Fruit fly (Drosophila melanogaster) whole organism, embryonic: ENCODE results near the gene sob.
A peak's percentile ranks its signal among the peaks of the same experiment; 100 is the strongest.

Experiments
- Atf3 ChIP-seq: fragments of 200-800 bp; sonication (Bioruptor generic); optimal IDR thresholded peaks from 3 replicates; lab custom pipeline; 2016; ENCODE audit warnings: missing biosample characterization, missing genetic modification characterization
- CG10543 ChIP-seq: fragments of 200-800 bp; sonication (Bioruptor generic); optimal IDR thresholded peaks from 3 replicates; lab custom pipeline; 2017; ENCODE audit warnings: missing biosample characterization, mild to moderate bottlenecking, missing genetic modification characterization, moderate library complexity
- CG11085 ChIP-seq: fragments of 200-800 bp; sonication (Bioruptor generic); IDR thresholded peaks from 2 replicates; pipeline ENCODE4 v1.3.6; 2022; ENCODE audit warnings: missing biosample characterization, missing genetic modification characterization
- CG12219 ChIP-seq: fragments of 200-800 bp; sonication (Bioruptor generic); optimal IDR thresholded peaks from 3 replicates; lab custom pipeline; 2018; ENCODE audit warnings: missing biosample characterization, mild to moderate bottlenecking, missing genetic modification characterization
- CG15514 ChIP-seq: fragments of 200-800 bp; sonication (Bioruptor generic); optimal IDR thresholded peaks from 3 replicates; lab custom pipeline; 2017; ENCODE audit warnings: missing biosample characterization, missing genetic modification characterization, mild to moderate bottlenecking, moderate library complexity, missing genetic modification reagents
- CG17186 ChIP-seq: fragments of 200-800 bp; sonication (Bioruptor generic); optimal IDR thresholded peaks from 3 replicates; lab custom pipeline; 2017; ENCODE audit warnings: missing biosample characterization, missing genetic modification reagents, missing genetic modification characterization
- CG17385 ChIP-seq: fragments of 200-800 bp; sonication (Bioruptor generic); optimal IDR thresholded peaks from 3 replicates; lab custom pipeline; 2018; ENCODE audit warnings: missing biosample characterization, mild to moderate bottlenecking, missing genetic modification characterization
- CG2678 ChIP-seq: fragments of 200-800 bp; sonication (Bioruptor generic); optimal IDR thresholded peaks from 3 replicates; lab custom pipeline; 2019; ENCODE audit warnings: missing biosample characterization, mild to moderate bottlenecking, missing genetic modification characterization, moderate library complexity
- CG2712 ChIP-seq: fragments of 200-800 bp; optimal IDR thresholded peaks from 3 replicates; lab custom pipeline; 2019; ENCODE audit warnings: missing biosample characterization, mild to moderate bottlenecking, missing genetic modification characterization, moderate library complexity
- CG31224 ChIP-seq: fragments of 200-800 bp; sonication (Bioruptor generic); IDR thresholded peaks from 2 replicates; pipeline ENCODE4 v1.3.6; 2022; ENCODE audit warnings: missing biosample characterization, missing genetic modification characterization
- CG33213 ChIP-seq: fragments of 200-800 bp; sonication (Bioruptor generic); optimal IDR thresholded peaks from 3 replicates; lab custom pipeline; 2016; ENCODE audit warnings: missing biosample characterization, missing genetic modification characterization
- CG33557 ChIP-seq: fragments of 200-800 bp; sonication (Bioruptor generic); optimal IDR thresholded peaks from 2 replicates; lab custom pipeline; 2019; ENCODE audit warnings: missing biosample characterization, mild to moderate bottlenecking, missing genetic modification characterization, moderate library complexity
- CG3995 ChIP-seq: fragments of 200-800 bp; sonication (Bioruptor generic); optimal IDR thresholded peaks from 3 replicates; lab custom pipeline; 2016; ENCODE audit warnings: missing biosample characterization, missing genetic modification characterization
- CG4707 ChIP-seq: fragments of 200-800 bp; sonication (Bioruptor generic); optimal IDR thresholded peaks from 2 replicates; lab custom pipeline; 2018; ENCODE audit warnings: missing biosample characterization, mild to moderate bottlenecking, missing genetic modification characterization, moderate library complexity
- CG6813 ChIP-seq: fragments of 200-800 bp; sonication (Bioruptor generic); optimal IDR thresholded peaks from 2 replicates; lab custom pipeline; 2017; ENCODE audit warnings: missing biosample characterization, missing genetic modification characterization, mild to moderate bottlenecking, moderate library complexity, missing genetic modification reagents
- CG7271 ChIP-seq: fragments of 200-800 bp; sonication (Bioruptor generic); optimal IDR thresholded peaks from 2 replicates; lab custom pipeline; 2018; ENCODE audit warnings: missing biosample characterization, mild to moderate bottlenecking, missing genetic modification characterization, moderate library complexity
- CG8359 ChIP-seq: fragments of 200-800 bp; sonication (Bioruptor generic); optimal IDR thresholded peaks from 2 replicates; lab custom pipeline; 2017; ENCODE audit warnings: missing biosample characterization, mild to moderate bottlenecking, missing genetic modification characterization, borderline replicate concordance
- CG8765 ChIP-seq: fragments of 200-800 bp; sonication (Bioruptor generic); IDR thresholded peaks from 2 replicates; pipeline ENCODE4 v1.3.6; 2022; ENCODE audit warnings: missing biosample characterization, missing genetic modification characterization
- CG8944 ChIP-seq: fragments of 200-800 bp; sonication (Bioruptor generic); optimal IDR thresholded peaks from 3 replicates; lab custom pipeline; 2016; ENCODE audit warnings: missing biosample characterization, missing genetic modification characterization
- CG9437 ChIP-seq: fragments of 200-800 bp; sonication (Bioruptor generic); optimal IDR thresholded peaks from 2 replicates; lab custom pipeline; 2018; ENCODE audit warnings: missing biosample characterization, mild to moderate bottlenecking, missing genetic modification characterization
- CG9876 ChIP-seq: fragments of 200-800 bp; sonication (Bioruptor generic); optimal IDR thresholded peaks from 2 replicates; lab custom pipeline; 2016; ENCODE audit warnings: missing biosample characterization, missing genetic modification characterization
- CHES-1-like ChIP-seq: fragments of 200-800 bp; sonication (Bioruptor generic); optimal IDR thresholded peaks from 2 replicates; lab custom pipeline; 2016; ENCODE audit warnings: missing biosample characterization, missing genetic modification characterization
- Dek ChIP-seq: fragments of 200-800 bp; sonication (Bioruptor generic); optimal IDR thresholded peaks from 3 replicates; lab custom pipeline; 2019; ENCODE audit warnings: missing biosample characterization, mild to moderate bottlenecking, missing genetic modification characterization, moderate library complexity
- H15 ChIP-seq: fragments of 200-800 bp; sonication (Bioruptor generic); IDR thresholded peaks from 3 replicates; pipeline ENCODE4 v1.3.6; 2022; ENCODE audit warnings: missing biosample characterization, missing genetic modification characterization
- Hr78 ChIP-seq, 2 experiments: fragments of 200-800 bp in 1 of 2; fragments of >200 bp in 1 of 2; sonication (Bioruptor generic) in 1 of 2; optimal IDR thresholded peaks; 2 replicates each; lab custom pipeline; 2017 to 2019; ENCODE audit warnings: missing biosample characterization in 2 of 2, missing genetic modification characterization in 2 of 2, mild to moderate bottlenecking in 1 of 2, moderate library complexity in 1 of 2
- MBD-R2 ChIP-seq: fragments of 200-800 bp; sonication (Bioruptor generic); IDR thresholded peaks from 2 replicates; pipeline ENCODE4 v1.3.6; 2022; ENCODE audit warnings: missing biosample characterization, missing genetic modification characterization
- Ravus ChIP-seq: fragments of 200-800 bp; sonication (Bioruptor generic); IDR thresholded peaks from 2 replicates; pipeline ENCODE4 v1.3.6; 2022; ENCODE audit warnings: missing biosample characterization, missing genetic modification characterization
- Usf ChIP-seq: fragments of 200-800 bp; sonication (Bioruptor generic); optimal IDR thresholded peaks from 2 replicates; lab custom pipeline; 2017; ENCODE audit warnings: missing genotype, missing biosample characterization, missing genetic modification characterization
- YL-1 ChIP-seq: fragments of 200-800 bp; sonication (Bioruptor generic); optimal IDR thresholded peaks from 3 replicates; lab custom pipeline; 2017; ENCODE audit warnings: missing biosample characterization, mild to moderate bottlenecking, missing genetic modification characterization
- al ChIP-seq: fragments of 200-800 bp; sonication (Bioruptor generic); IDR thresholded peaks from 2 replicates; pipeline ENCODE4 v1.3.6; 2022; ENCODE audit warnings: missing biosample characterization, missing genetic modification characterization
- br ChIP-seq: fragments of >200 bp; optimal IDR thresholded peaks from 2 replicates; lab custom pipeline; 2017
- chn ChIP-seq: fragments of 200-800 bp; sonication (Bioruptor generic); optimal IDR thresholded peaks from 2 replicates; lab custom pipeline; 2016; ENCODE audit warnings: missing biosample characterization, missing genetic modification characterization
- danr ChIP-seq: fragments of 200-800 bp; sonication (Bioruptor generic); IDR thresholded peaks from 2 replicates; pipeline ENCODE4 v1.3.6; 2022; ENCODE audit warnings: missing biosample characterization, missing genetic modification characterization
- eyg ChIP-seq: fragments of 200-800 bp; sonication (Bioruptor generic); optimal IDR thresholded peaks from 3 replicates; lab custom pipeline; 2016; ENCODE audit warnings: missing biosample characterization, missing genetic modification characterization
- h ChIP-seq: fragments of >200 bp; optimal IDR thresholded peaks from 2 replicates; lab custom pipeline; 2017
- hbn ChIP-seq: fragments of 200-800 bp; sonication (Bioruptor generic); IDR thresholded peaks from 2 replicates; pipeline ENCODE4 v1.3.6; 2022; ENCODE audit warnings: missing biosample characterization, missing genetic modification characterization; ENCODE audit not compliant: partially characterized antibody
- insv ChIP-seq, 2 experiments: fragments of 200-800 bp; sonication (Bioruptor generic); optimal IDR thresholded peaks; 3 replicates each; lab custom pipeline; 2016 to 2018; ENCODE audit warnings: missing biosample characterization in 2 of 2, missing genetic modification characterization in 2 of 2
- kni ChIP-seq: fragments of 200-800 bp; sonication (Bioruptor generic); optimal IDR thresholded peaks from 3 replicates; lab custom pipeline; 2017; ENCODE audit warnings: mild to moderate bottlenecking, missing biosample characterization, missing genetic modification reagents, missing genetic modification characterization
- lbe ChIP-seq: fragments of 200-800 bp; sonication (Bioruptor generic); optimal IDR thresholded peaks from 2 replicates; lab custom pipeline; 2016; ENCODE audit warnings: missing biosample characterization, mild to moderate bottlenecking, missing genetic modification characterization
- lov ChIP-seq, 2 experiments: fragments of 200-800 bp in 1 of 2; fragments of >200 bp in 1 of 2; sonication (Bioruptor generic) in 1 of 2; IDR thresholded peaks in 1 of 2; optimal IDR thresholded peaks in 1 of 2; 2 replicates in 1 of 2; 3 replicates in 1 of 2; pipeline versions ENCODE4 v1.3.6 to Lab custom; 2017 to 2022; ENCODE audit warnings: missing biosample characterization in 1 of 2, missing genetic modification characterization in 1 of 2
- pfk ChIP-seq: fragments of 200-800 bp; sonication (Bioruptor generic); optimal IDR thresholded peaks from 2 replicates; lab custom pipeline; 2018; ENCODE audit warnings: missing biosample characterization, mild to moderate bottlenecking, missing genetic modification characterization, moderate library complexity
- pros ChIP-seq: fragments of 200-800 bp; sonication (Bioruptor generic); optimal IDR thresholded peaks from 3 replicates; lab custom pipeline; 2019; ENCODE audit warnings: missing biosample characterization, mild to moderate bottlenecking, missing genetic modification characterization, moderate library complexity
- psq ChIP-seq: fragments of 200-800 bp; sonication (Bioruptor generic); optimal IDR thresholded peaks from 2 replicates; lab custom pipeline; 2017; ENCODE audit warnings: missing biosample characterization, missing genetic modification characterization
- run ChIP-seq: fragments of 200-800 bp; sonication (Bioruptor generic); optimal IDR thresholded peaks from 3 replicates; lab custom pipeline; 2018; ENCODE audit warnings: missing biosample characterization, mild to moderate bottlenecking, missing genetic modification characterization
- slp2 ChIP-seq: fragments of 200-800 bp; sonication (Bioruptor generic); optimal IDR thresholded peaks from 2 replicates; lab custom pipeline; 2016; ENCODE audit warnings: missing biosample characterization, missing genetic modification characterization
- sob ChIP-seq: fragments of 200-800 bp; sonication (Bioruptor generic); IDR thresholded peaks from 2 replicates; pipeline ENCODE4 v1.3.6; 2022; ENCODE audit warnings: missing biosample characterization, missing genetic modification characterization
- tgo ChIP-seq: fragments of 200-800 bp; sonication (Bioruptor generic); IDR thresholded peaks from 3 replicates; pipeline ENCODE4 v1.3.6; 2022; ENCODE audit warnings: missing biosample characterization, missing genetic modification characterization
- ttk ChIP-seq: fragments of 200-800 bp; sonication (Bioruptor generic); IDR thresholded peaks from 2 replicates; pipeline ENCODE4 v2.1.2; 2022; ENCODE audit warnings: missing biosample characterization, missing genetic modification characterization
- tup ChIP-seq: fragments of 200-800 bp; sonication (Bioruptor generic); optimal IDR thresholded peaks from 2 replicates; lab custom pipeline; 2016; ENCODE audit warnings: missing biosample characterization, mild to moderate bottlenecking, missing genetic modification characterization, moderate library complexity
- yki ChIP-seq: fragments of >200 bp; optimal IDR thresholded peaks from 3 replicates; lab custom pipeline; 2018
- zen ChIP-seq: fragments of 200-800 bp; sonication (Bioruptor generic); optimal IDR thresholded peaks from 3 replicates; lab custom pipeline; 2018; ENCODE audit warnings: missing biosample characterization, mild to moderate bottlenecking, missing genetic modification characterization, moderate library complexity

Gene sob

DNA sequence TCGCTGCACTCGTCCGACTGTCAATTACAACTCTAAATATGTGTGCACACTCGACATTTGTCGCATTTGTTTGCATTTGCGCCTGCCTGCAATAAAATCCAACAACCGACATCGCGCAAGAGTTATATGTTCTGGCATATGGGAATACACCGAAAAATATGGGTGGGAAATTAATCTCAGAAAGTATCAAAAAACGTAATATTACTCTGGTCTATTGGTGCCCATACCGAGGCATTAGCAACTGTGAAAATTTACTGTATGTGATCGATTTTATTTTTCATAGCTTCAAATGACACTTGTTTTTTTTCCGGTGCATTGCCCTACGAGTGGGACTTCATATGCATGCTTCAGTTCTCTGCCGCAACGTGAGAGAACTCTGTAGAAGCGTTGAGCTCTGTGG, 6.7 kb downstream of the sob start (continued):
- peak; percentile 86 for TF ChIP-seq ttk
- TF ChIP-seq CG33557: peak; percentile 80
- no peak for TF ChIP-seq CG3995
- no peak for TF ChIP-seq insv (GFP tag; optimal IDR thresholded peaks at IDR 0.05; lab: Kevin White, UChicago)
- TF ChIP-seq YL-1 (GFP tag; lab: Kevin White, UChicago): no peak
- TF ChIP-seq Ravus (GFP tag; lab: Robert Waterston, UW): peak; percentile 48
- TF ChIP-seq tgo (GFP tag; lab: Robert Waterston, UW): peak; percentile 71
- TF ChIP-seq MBD-R2: no peak; the same call in 1 of the 2 replicates
- TF ChIP-seq CG9876: peak; percentile 41
- peak; percentile 82 for TF ChIP-seq H15 (GFP tag; lab: Robert Waterston, UW)
- TF ChIP-seq CG17385 (GFP tag; lab: Kevin White, UChicago): peak; percentile 71
- no peak for TF ChIP-seq br
- TF ChIP-seq CG17186: peak; percentile 35
- peak; percentile 73 for TF ChIP-seq slp2 (GFP tag; lab: Kevin White, UChicago)
- no peak for TF ChIP-seq lbe (GFP tag; lab: Kevin White, UChicago)
- peak; percentile 76 for TF ChIP-seq zen
- TF ChIP-seq CG2678 (tag; lab: Kevin White, UChicago): peak; percentile 71
- no peak for TF ChIP-seq hbn (GFP tag; lab: Robert Waterston, UW)
- TF ChIP-seq CG4707 (GFP tag; lab: Kevin White, UChicago): peak; percentile 63
- TF ChIP-seq pros: no peak
- no peak for TF ChIP-seq pfk (GFP tag; lab: Kevin White, UChicago)
- TF ChIP-seq Usf: peak; percentile 73
- no peak for TF ChIP-seq h (lab: Kevin White, UChicago)
- peak; percentile 22 for TF ChIP-seq eyg (GFP tag; lab: Kevin White, UChicago)
- TF ChIP-seq CG2712: peak; percentile 88
- peak; percentile 57 for TF ChIP-seq danr (GFP tag; lab: Robert Waterston, UW)
- peak; percentile 83 for TF ChIP-seq chn (GFP tag; lab: Kevin White, UChicago)
- peak; percentile 20 for TF ChIP-seq CG7271 (tag; lab: Kevin White, UChicago)
- TF ChIP-seq CG33213 (GFP tag; lab: Kevin White, UChicago): peak; percentile 78
- peak; percentile 7 for TF ChIP-seq psq (GFP tag; lab: Kevin White, UChicago)
- TF ChIP-seq CG15514 (GFP tag; lab: Kevin White, UChicago): no peak
- peak; percentile 82 for TF ChIP-seq CG8944 (GFP tag; lab: Kevin White, UChicago)
- TF ChIP-seq Atf3 (GFP tag; lab: Kevin White, UChicago): peak; percentile 75
- TF ChIP-seq al (GFP tag; lab: Robert Waterston, UW): no peak
- peak; percentile 53 for TF ChIP-seq run (tag; lab: Kevin White, UChicago)
- peak in 1 of 2 experiments; percentile 16 for TF ChIP-seq Hr78 (GFP tag; optimal IDR thresholded peaks at IDR 0.05; lab: Kevin White, UChicago)
- peak; percentile 90 for TF ChIP-seq sob (GFP tag; lab: Robert Waterston, UW)
- TF ChIP-seq CHES-1-like: peak; percentile 70
- TF ChIP-seq CG10543 (GFP tag; lab: Kevin White, UChicago): no peak
- TF ChIP-seq lov (optimal IDR thresholded peaks at IDR 0.05; lab: Kevin White, UChicago): no peak
- peak; percentile 84 for TF ChIP-seq lov (GFP tag; IDR thresholded peaks at IDR 0.05; lab: Robert Waterston, UW)
- no peak for TF ChIP-seq CG6813 (GFP tag; lab: Kevin White, UChicago)
- peak; percentile 27 for TF ChIP-seq tup (GFP tag; lab: Kevin White, UChicago)
- peak; percentile 81 for TF ChIP-seq CG12219 (GFP tag; lab: Kevin White, UChicago)
- peak; percentile 25 for TF ChIP-seq Dek
- TF ChIP-seq CG9437 (GFP tag; lab: Kevin White, UChicago): peak; percentile 29
- 0 out of 2 replicates have a peak, but pooled peaks have one; percentile 34 for TF ChIP-seq CG11085 (GFP tag; lab: Robert Waterston, UW)
- no peak for TF ChIP-seq kni
- TF ChIP-seq CG31224: peak; percentile 61
- TF ChIP-seq CG8359: peak; percentile 56
- TF ChIP-seq yki: no peak
- TF ChIP-seq CG8765 (GFP tag; lab: Robert Waterston, UW): peak; percentile 77
